Fruit fly (Drosophila melanogaster) whole organism, prepupa: ENCODE data around the gene CG6650.

ENCODE experiments used
- CG10631 ChIP-seq: fragments of 200-800 bp; sonication (Bioruptor generic); optimal IDR thresholded peaks from 2 replicates; lab custom pipeline; 2016; ENCODE audit warnings: missing biosample characterization, missing genetic modification characterization
- CG10669 ChIP-seq: fragments of 200-800 bp; sonication (Bioruptor generic); optimal IDR thresholded peaks from 3 replicates; lab custom pipeline; 2018; ENCODE audit warnings: missing biosample characterization, mild to moderate bottlenecking, missing genetic modification characterization, moderate library complexity
- CG11294 ChIP-seq: fragments of 200-800 bp; sonication (Bioruptor generic); IDR thresholded peaks from 2 replicates; pipeline ENCODE4 v1.3.6; 2022; ENCODE audit warnings: missing biosample characterization, missing genetic modification characterization
- CG11762 ChIP-seq: fragments of 200-800 bp; sonication (Bioruptor generic); optimal IDR thresholded peaks from 3 replicates; lab custom pipeline; 2016; ENCODE audit warnings: missing biosample characterization, missing genetic modification characterization; ENCODE audit not compliant: insufficient read depth
- CG16779 ChIP-seq: fragments of 200-800 bp; sonication (Bioruptor generic); optimal IDR thresholded peaks from 3 replicates; lab custom pipeline; 2017; ENCODE audit warnings: missing biosample characterization, mild to moderate bottlenecking, missing genetic modification characterization
- CG3032 ChIP-seq: fragments of 200-800 bp; optimal IDR thresholded peaks from 2 replicates; lab custom pipeline; 2019; ENCODE audit warnings: missing biosample characterization, mild to moderate bottlenecking, missing genetic modification characterization, moderate library complexity
- CG31627 ChIP-seq: fragments of 200-800 bp; sonication (Bioruptor generic); optimal IDR thresholded peaks from 3 replicates; lab custom pipeline; 2016; ENCODE audit warnings: missing biosample characterization, missing genetic modification characterization
- CG32006 ChIP-seq: fragments of 200-800 bp; sonication (Bioruptor generic); optimal IDR thresholded peaks from 3 replicates; lab custom pipeline; 2017; ENCODE audit warnings: missing biosample characterization, mild to moderate bottlenecking, missing genetic modification characterization
- CG34406 ChIP-seq: fragments of 200-800 bp; sonication (Bioruptor generic); optimal IDR thresholded peaks from 3 replicates; lab custom pipeline; 2016; ENCODE audit warnings: missing biosample characterization, missing genetic modification characterization
- CG3919 ChIP-seq: fragments of 200-800 bp; sonication (Bioruptor generic); optimal IDR thresholded peaks from 3 replicates; lab custom pipeline; 2016; ENCODE audit warnings: missing biosample characterization, missing genetic modification characterization
- CG4318 ChIP-seq: fragments of 200-800 bp; sonication (Bioruptor generic); optimal IDR thresholded peaks from 3 replicates; lab custom pipeline; 2017; ENCODE audit warnings: missing biosample characterization, mild to moderate bottlenecking, missing genetic modification characterization
- CG6163 ChIP-seq: fragments of 200-800 bp; sonication (Bioruptor generic); IDR thresholded peaks from 3 replicates; pipeline ENCODE4 v1.3.6; 2022; ENCODE audit warnings: missing biosample characterization, missing genetic modification characterization
- CG6808 ChIP-seq: fragments of 200-800 bp; sonication (Bioruptor generic); optimal IDR thresholded peaks from 3 replicates; lab custom pipeline; 2017; ENCODE audit warnings: missing biosample characterization, missing genetic modification characterization, mild to moderate bottlenecking, moderate library complexity, missing genetic modification reagents
- CG6854 ChIP-seq: fragments of 200-800 bp; sonication (Bioruptor generic); optimal IDR thresholded peaks from 2 replicates; lab custom pipeline; 2017; ENCODE audit warnings: missing biosample characterization, mild to moderate bottlenecking, missing genetic modification characterization
- CG7368 ChIP-seq: fragments of 200-800 bp; sonication (Bioruptor generic); optimal IDR thresholded peaks from 3 replicates; lab custom pipeline; 2016; ENCODE audit warnings: missing biosample characterization, missing genetic modification characterization
- CG8119 ChIP-seq: fragments of 200-800 bp; sonication (Bioruptor generic); IDR thresholded peaks from 3 replicates; pipeline ENCODE4 v1.3.6; 2022; ENCODE audit warnings: missing biosample characterization, missing genetic modification characterization
- CG8319 ChIP-seq: fragments of 200-800 bp; sonication (Bioruptor generic); optimal IDR thresholded peaks from 3 replicates; lab custom pipeline; 2016; ENCODE audit warnings: missing biosample characterization, missing genetic modification characterization
- CG8632 ChIP-seq: fragments of 200-800 bp; sonication (Bioruptor generic); optimal IDR thresholded peaks from 3 replicates; lab custom pipeline; 2016; ENCODE audit warnings: missing biosample characterization, missing genetic modification characterization
- CG9139 ChIP-seq: fragments of 200-800 bp; sonication (Bioruptor generic); optimal IDR thresholded peaks from 3 replicates; lab custom pipeline; 2017; ENCODE audit warnings: missing biosample characterization, mild to moderate bottlenecking, missing genetic modification characterization
- Eip75B ChIP-seq: fragments of 200-800 bp; sonication (Bioruptor generic); optimal IDR thresholded peaks from 3 replicates; lab custom pipeline; 2016; ENCODE audit warnings: missing biosample characterization, missing genetic modification characterization
- Eip78C ChIP-seq: fragments of 200-800 bp; sonication (Bioruptor generic); peaks from one replicate; lab custom pipeline; 2016; ENCODE audit warnings: missing biosample characterization, missing genetic modification characterization
- Eip93F ChIP-seq: fragments of 200-800 bp; sonication (Bioruptor generic); optimal IDR thresholded peaks from 2 replicates; lab custom pipeline; 2016; ENCODE audit warnings: missing biosample characterization, mild to moderate bottlenecking, missing genetic modification characterization
- Ets21C ChIP-seq: fragments of 200-800 bp; sonication (Bioruptor generic); optimal IDR thresholded peaks from 3 replicates; lab custom pipeline; 2016; ENCODE audit warnings: missing biosample characterization, missing genetic modification characterization
- Ets96B ChIP-seq: fragments of 200-800 bp; optimal IDR thresholded peaks from 2 replicates; lab custom pipeline; 2019; ENCODE audit warnings: missing biosample characterization, mild to moderate bottlenecking, missing genetic modification characterization, moderate library complexity
- Hr38 ChIP-seq: sonication (Bioruptor generic); optimal IDR thresholded peaks from 2 replicates; lab custom pipeline; 2016; ENCODE audit warnings: missing biosample characterization, missing genetic modification characterization
- Hr39 ChIP-seq: fragments of 200-800 bp; sonication (Bioruptor generic); optimal IDR thresholded peaks from 2 replicates; lab custom pipeline; 2016; ENCODE audit warnings: missing biosample characterization, missing genetic modification characterization
- Lpt ChIP-seq: fragments of 200-800 bp; sonication (Bioruptor generic); optimal IDR thresholded peaks from 3 replicates; lab custom pipeline; 2016; ENCODE audit warnings: missing biosample characterization, missing genetic modification characterization
- Met ChIP-seq: fragments of 200-800 bp; sonication (Bioruptor generic); optimal IDR thresholded peaks from 3 replicates; lab custom pipeline; 2016; ENCODE audit warnings: missing biosample characterization, missing genetic modification characterization
- OdsH ChIP-seq: fragments of 200-800 bp; sonication (Bioruptor generic); optimal IDR thresholded peaks from 3 replicates; lab custom pipeline; 2016; ENCODE audit warnings: missing biosample characterization, missing genetic modification characterization
- Smox ChIP-seq: fragments of 200-800 bp; sonication (Bioruptor generic); optimal IDR thresholded peaks from 3 replicates; lab custom pipeline; 2016; ENCODE audit warnings: missing biosample characterization, missing genetic modification characterization
- Sox102F ChIP-seq: fragments of 200-800 bp; sonication (Bioruptor generic); optimal IDR thresholded peaks from 2 replicates; lab custom pipeline; 2016; ENCODE audit warnings: missing biosample characterization, mild to moderate bottlenecking, missing genetic modification characterization
- Sox14 ChIP-seq: fragments of 200-800 bp; sonication (Bioruptor generic); optimal IDR thresholded peaks from 3 replicates; lab custom pipeline; 2016; ENCODE audit warnings: missing biosample characterization, missing genetic modification characterization
- Sox15 ChIP-seq: fragments of 200-800 bp; sonication (Bioruptor generic); optimal IDR thresholded peaks from 3 replicates; lab custom pipeline; 2016; ENCODE audit warnings: missing biosample characterization, missing genetic modification characterization
- achi ChIP-seq: fragments of 200-800 bp; sonication (Bioruptor generic); optimal IDR thresholded peaks from 3 replicates; lab custom pipeline; 2016; ENCODE audit warnings: missing biosample characterization, missing genetic modification characterization
- dac ChIP-seq: fragments of 200-800 bp; sonication (Bioruptor generic); optimal IDR thresholded peaks from 2 replicates; lab custom pipeline; 2017; ENCODE audit warnings: missing biosample characterization, mild to moderate bottlenecking, missing genetic modification characterization
- eg ChIP-seq: fragments of 200-800 bp; sonication (Bioruptor generic); IDR thresholded peaks from 3 replicates; pipeline ENCODE4 v1.3.6; 2022; ENCODE audit warnings: missing biosample characterization, missing genetic modification characterization
- esn ChIP-seq: fragments of 200-800 bp; sonication (Bioruptor generic); optimal IDR thresholded peaks from 2 replicates; lab custom pipeline; 2016; ENCODE audit warnings: missing biosample characterization, mild to moderate bottlenecking, missing genetic modification characterization, moderate library complexity
- fd59A ChIP-seq: fragments of 200-800 bp; sonication (Bioruptor generic); optimal IDR thresholded peaks from 2 replicates; lab custom pipeline; 2017; ENCODE audit warnings: missing biosample characterization, mild to moderate bottlenecking, missing genetic modification characterization, missing genetic modification reagents
- fd85E ChIP-seq: fragments of 200-800 bp; sonication (Bioruptor generic); optimal IDR thresholded peaks from 3 replicates; lab custom pipeline; 2016; ENCODE audit warnings: missing biosample characterization, missing genetic modification characterization
- fkh ChIP-seq: fragments of 200-800 bp; sonication (Bioruptor generic); optimal IDR thresholded peaks from 3 replicates; lab custom pipeline; 2017; ENCODE audit warnings: missing biosample characterization, mild to moderate bottlenecking, missing genetic modification characterization, moderate library complexity
- pdm3 ChIP-seq: fragments of 200-800 bp; sonication (Bioruptor generic); optimal IDR thresholded peaks from 3 replicates; lab custom pipeline; 2016; ENCODE audit warnings: missing biosample characterization, missing genetic modification characterization
- salr ChIP-seq, 2 experiments: fragments of 200-800 bp; sonication (Bioruptor generic); optimal IDR thresholded peaks; 3 replicates each; lab custom pipeline; 2016 to 2018; ENCODE audit warnings: missing biosample characterization in 2 of 2, missing genetic modification characterization in 2 of 2, mild to moderate bottlenecking in 1 of 2
- spab ChIP-seq: fragments of 200-800 bp; sonication (Bioruptor generic); optimal IDR thresholded peaks from 2 replicates; lab custom pipeline; 2017; ENCODE audit warnings: missing biosample characterization, mild to moderate bottlenecking, missing genetic modification characterization, missing genetic modification reagents
- ss ChIP-seq, 2 experiments: fragments of 200-800 bp; sonication (Bioruptor generic); optimal IDR thresholded peaks; 2 replicates in 1 of 2; 3 replicates in 1 of 2; lab custom pipeline; 2017 to 2018; ENCODE audit warnings: mild to moderate bottlenecking in 2 of 2, missing biosample characterization in 2 of 2, missing genetic modification characterization in 2 of 2, moderate library complexity in 1 of 2
- svp ChIP-seq: fragments of 200-800 bp; sonication (Bioruptor generic); peaks from one replicate; lab custom pipeline; 2016; ENCODE audit warnings: missing biosample characterization, missing genetic modification characterization
- topi ChIP-seq: fragments of 200-800 bp; sonication (Bioruptor generic); optimal IDR thresholded peaks from 3 replicates; lab custom pipeline; 2016; ENCODE audit warnings: missing biosample characterization, missing genetic modification characterization
- vri ChIP-seq: fragments of 200-800 bp; sonication (Bioruptor generic); optimal IDR thresholded peaks from 3 replicates; lab custom pipeline; 2016; ENCODE audit warnings: missing biosample characterization, mild to moderate bottlenecking, missing genetic modification characterization

CG6650 gene

DNA sequence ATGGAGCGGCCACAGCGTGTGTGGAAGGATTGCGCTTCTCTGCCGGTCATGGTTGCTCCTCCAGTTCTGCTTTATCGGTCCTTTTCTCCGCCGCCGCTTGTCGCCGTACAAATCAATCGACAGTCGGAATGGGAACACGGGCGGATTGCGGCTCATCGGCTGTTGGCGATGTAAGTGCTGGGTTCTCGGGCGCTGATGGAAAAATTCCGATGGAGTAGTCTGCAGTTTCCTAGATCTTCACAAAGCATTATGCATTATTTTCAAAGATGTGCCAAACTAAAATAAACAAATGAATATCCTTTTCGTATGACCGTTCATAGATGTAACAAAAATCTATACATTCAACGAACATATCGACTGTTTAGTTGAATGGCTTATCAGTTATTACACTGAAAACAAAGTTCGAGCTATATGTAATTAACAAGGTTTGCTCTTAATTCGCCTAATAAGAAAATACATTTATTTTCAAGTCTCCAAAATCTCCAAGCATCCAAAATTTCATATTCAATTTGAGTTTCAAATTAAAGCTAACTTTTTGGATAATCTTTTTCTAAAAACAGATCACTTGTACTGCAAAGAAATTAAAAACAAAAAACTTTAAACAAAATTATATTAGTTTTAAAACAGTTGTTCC lies 18.5 kb downstream of the CG6650 start, which contains the start of gene Neurl4 (continued):
- peak; percentile 66 for TF ChIP-seq Sox15 (GFP tag; lab: Kevin White, UChicago)
- TF ChIP-seq CG11294 (GFP tag; lab: Robert Waterston, UW): no peak; the same call in 1 of the 2 replicates
- TF ChIP-seq Smox (GFP tag; lab: Kevin White, UChicago): no peak
- no peak for TF ChIP-seq CG6808 (GFP tag; lab: Kevin White, UChicago)
- no peak for TF ChIP-seq OdsH
- no peak for TF ChIP-seq dac (GFP tag; lab: Kevin White, UChicago)
- TF ChIP-seq vri (GFP tag; lab: Kevin White, UChicago): no peak
- TF ChIP-seq CG6854 (GFP tag; lab: Kevin White, UChicago): no peak

DNA sequence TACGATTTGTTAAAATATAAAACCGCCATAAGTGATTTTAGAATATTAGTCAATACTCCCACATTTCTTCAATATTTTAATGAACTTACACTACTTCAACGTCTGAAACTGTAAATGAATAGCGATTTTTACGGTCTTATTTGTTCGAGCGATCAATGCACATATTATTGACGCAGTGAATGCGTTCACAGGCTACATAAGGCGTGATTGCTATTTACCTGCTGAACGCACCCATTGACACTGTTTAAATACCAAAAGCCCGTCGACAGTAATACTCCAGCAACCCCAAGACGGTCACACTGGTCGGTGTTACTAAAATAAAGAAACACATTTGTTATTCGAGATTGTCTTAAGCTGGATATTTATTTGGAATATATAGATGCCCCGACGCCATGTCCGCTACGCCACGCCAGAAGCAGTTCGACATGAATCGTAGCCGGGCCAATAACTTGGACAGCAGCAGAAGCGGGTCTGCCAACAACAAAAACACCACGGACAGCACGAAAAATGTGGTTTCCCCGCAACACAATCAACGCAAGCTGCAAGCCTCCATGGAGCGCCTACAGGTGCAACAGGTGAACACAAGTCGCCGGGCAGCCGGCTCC lies 19.8 kb downstream of the CG6650 start, which contains the start of gene CG6833:
TSS of gene CG6833 (plus strand) at position 263 of the 605 bp plus-strand sequence.
- TF ChIP-seq ss (GFP tag; optimal IDR thresholded peaks at IDR 0.05; lab: Kevin White, UChicago) (peak in 1 of 2 experiments; percentile 34), Hr38 (GFP tag; lab: Kevin White, UChicago) (no peak), Eip93F (GFP tag; lab: Kevin White, UChicago) (no peak), svp (GFP tag; lab: Kevin White, UChicago) (peak; percentile 79), CG3032 (tag; lab: Kevin White, UChicago) (peak; percentile 67), fd85E (GFP tag; lab: Kevin White, UChicago) (no peak), CG11762 (GFP tag; lab: Kevin White, UChicago) (peak; percentile 32), CG10631 (peak; percentile 60), achi (peak; percentile 56), fkh (GFP tag; lab: Kevin White, UChicago) (peak; percentile 82), CG6854 (GFP tag; lab: Kevin White, UChicago) (no peak), pdm3 (GFP tag; lab: Kevin White, UChicago) (peak; percentile 70), CG9139 (GFP tag; lab: Kevin White, UChicago) (no peak), Ets21C (GFP tag; lab: Kevin White, UChicago) (peak; percentile 65), CG11294 (GFP tag; lab: Robert Waterston, UW) (peak; percentile 28; the same call in 1 of the 2 replicates), CG16779 (tag; lab: Kevin White, UChicago) (no peak), Eip78C (GFP tag; lab: Kevin White, UChicago) (peak; percentile 80), CG3919 (GFP tag; lab: Kevin White, UChicago) (peak; percentile 83), CG32006 (GFP tag; lab: Kevin White, UChicago) (peak; percentile 58), CG31627 (GFP tag; lab: Kevin White, UChicago) (peak; percentile 84), Sox102F (GFP tag; lab: Kevin White, UChicago) (no peak), Hr39 (GFP tag; lab: Kevin White, UChicago) (peak; percentile 85), CG6163 (peak; percentile 82), Ets96B (peak; percentile 44), Lpt (peak; percentile 15), CG34406 (GFP tag; lab: Kevin White, UChicago) (peak; percentile 17), Sox14 (GFP tag; lab: Kevin White, UChicago) (peak; percentile 75), CG4318 (GFP tag; lab: Kevin White, UChicago) (peak; percentile 40), vri (GFP tag; lab: Kevin White, UChicago) (no peak), Sox15 (GFP tag; lab: Kevin White, UChicago) (peak; percentile 51), Eip75B (GFP tag; lab: Kevin White, UChicago) (peak; percentile 45), CG7368 (GFP tag; lab: Kevin White, UChicago) (peak; percentile 53), eg (GFP tag; lab: Robert Waterston, UW) (peak; percentile 71), OdsH (peak; percentile 57), Met (GFP tag; lab: Kevin White, UChicago) (peak; percentile 65), salr (GFP tag; optimal IDR thresholded peaks at IDR 0.05; lab: Kevin White, UChicago) (no peak), Smox (GFP tag; lab: Kevin White, UChicago) (peak; percentile 57), dac (GFP tag; lab: Kevin White, UChicago) (no peak), CG10669 (GFP tag; lab: Kevin White, UChicago) (peak; percentile 56), esn (GFP tag; lab: Kevin White, UChicago) (peak; percentile 71), CG8319 (GFP tag; lab: Kevin White, UChicago) (peak; percentile 47), spab (no peak), topi (peak; percentile 73), fd59A (no peak), CG8119 (GFP tag; lab: Robert Waterston, UW) (peak; percentile 54; the same call in 2 of the 3 replicates), CG8632 (GFP tag; lab: Kevin White, UChicago) (peak; percentile 13)
